Fruit fly (Drosophila melanogaster): Measurements from ENCODE around the gene emei.

emei gene

DNA sequence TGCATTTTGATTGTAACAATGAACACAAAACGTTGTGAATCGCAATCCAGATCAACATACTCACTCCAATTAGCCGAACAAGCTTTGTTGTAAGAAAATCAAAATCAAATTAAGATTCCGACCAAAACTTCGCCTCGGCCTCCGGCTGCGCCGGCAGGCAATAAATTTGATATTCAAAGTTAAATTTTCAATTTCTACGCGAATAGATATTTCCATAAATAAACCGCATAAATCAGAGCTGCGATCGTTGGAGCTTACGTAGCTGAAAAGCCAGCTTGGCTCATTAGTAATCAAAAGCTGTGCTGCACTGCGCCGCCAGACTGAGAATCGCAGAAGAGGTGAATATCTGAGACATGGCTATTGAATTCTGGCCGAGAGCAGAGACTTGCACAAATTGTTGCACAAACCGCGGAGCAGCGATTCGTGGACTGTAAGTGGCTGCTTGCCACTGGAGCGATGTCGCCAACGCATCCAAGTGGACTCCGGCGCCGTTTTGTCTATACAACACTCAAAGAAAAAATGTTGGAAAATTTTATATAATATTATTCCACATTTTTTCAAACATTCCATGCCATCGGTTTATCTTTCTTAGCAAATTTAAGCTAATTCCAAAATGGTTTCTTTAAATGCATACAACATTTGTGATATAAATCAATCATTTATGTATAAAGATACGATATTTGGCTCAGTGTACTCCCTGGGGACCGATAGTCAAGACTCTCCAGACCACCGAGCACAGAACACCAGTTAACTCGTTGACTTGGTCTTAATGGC lies 39.2 kb downstream of the emei start (continued):
- TF ChIP-seq z (GFP tag; IDR thresholded peaks at IDR 0.05) (no peak), Ravus (GFP tag; IDR thresholded peaks at IDR 0.05) (no peak), cas (GFP tag; IDR thresholded peaks at IDR 0.05) (no peak), Fer1 (GFP tag; optimal IDR thresholded peaks at IDR 0.05) (no peak), CG18011 (GFP tag; optimal IDR thresholded peaks at IDR 0.05) (no peak), amos (GFP tag; IDR thresholded peaks at IDR 0.05; ENCODE audit: partially characterized antibody) (no peak), C15 (GFP tag; IDR thresholded peaks at IDR 0.05) (no peak), Fer3 (tag; optimal IDR thresholded peaks at IDR 0.05) (peak; percentile 6), dm (GFP tag; optimal IDR thresholded peaks at IDR 0.05) (no peak), CG4730 (GFP tag; IDR thresholded peaks at IDR 0.05) (no peak), E2f2 (GFP tag; IDR thresholded peaks at IDR 0.05) (no peak), br (optimal IDR thresholded peaks at IDR 0.05) (no peak), CG10543 (GFP tag; optimal IDR thresholded peaks at IDR 0.05) (no peak), CG16813 (GFP tag; IDR thresholded peaks at IDR 0.05; ENCODE audit: partially characterized antibody) (no peak), bsh (GFP tag; optimal IDR thresholded peaks at IDR 0.05) (peak; percentile 64 to 80), fd3F (GFP tag; optimal IDR thresholded peaks at IDR 0.05) (no peak), slp2 (GFP tag; optimal IDR thresholded peaks at IDR 0.05) (no peak), NK7.1 (GFP tag; optimal IDR thresholded peaks at IDR 0.05) (no peak), Hr78 (GFP tag; optimal IDR thresholded peaks at IDR 0.05) (no peak), CG1602 (GFP tag; optimal IDR thresholded peaks at IDR 0.05) (peak; percentile 21), CG3838 (GFP tag; optimal IDR thresholded peaks at IDR 0.05) (no peak), gro (GFP tag; optimal IDR thresholded peaks at IDR 0.05) (no peak), D19A (tag; optimal IDR thresholded peaks at IDR 0.05) (peak; percentile 58), CG2199 (GFP tag; IDR thresholded peaks at IDR 0.05) (no peak), CG1792 (GFP tag; optimal IDR thresholded peaks at IDR 0.05) (no peak), Bgb (GFP tag; IDR thresholded peaks at IDR 0.05; ENCODE audit: partially characterized antibody) (no peak), CG10959 (GFP tag; IDR thresholded peaks at IDR 0.05) (no peak), CG4328 (GFP tag; optimal IDR thresholded peaks at IDR 0.05) (no peak), H15 (GFP tag; IDR thresholded peaks at IDR 0.05) (no peak), ttk (GFP tag; IDR thresholded peaks at IDR 0.05) (0 out of 2 replicates have a peak, but pooled peaks have one; percentile 31), sd (tag; optimal IDR thresholded peaks at IDR 0.05) (peak; percentile 47), twi (tag; optimal IDR thresholded peaks at IDR 0.05) (no peak), CG31365 (tag; optimal IDR thresholded peaks at IDR 0.05) (no peak), salm (tag; optimal IDR thresholded peaks at IDR 0.05) (no peak), Lhr (GFP tag; optimal IDR thresholded peaks at IDR 0.05) (no peak), CG17802 (tag; optimal IDR thresholded peaks at IDR 0.05) (peak; percentile 17), jigr1 (GFP tag; IDR thresholded peaks at IDR 0.05) (no peak), wdn (GFP tag; IDR thresholded peaks at IDR 0.05) (no peak), CG18599 (GFP tag; optimal IDR thresholded peaks at IDR 0.05) (peak; percentile 48), sisA (GFP tag; IDR thresholded peaks at IDR 0.05) (no peak; the same call in 1 of the 2 replicates), CG4282 (GFP tag; optimal IDR thresholded peaks at IDR 0.05) (no peak), cato (GFP tag; optimal IDR thresholded peaks at IDR 0.05; ENCODE audit: borderline replicate concordance) (no peak), CG6272 (GFP tag; IDR thresholded peaks at IDR 0.05) (no peak), ERR (GFP tag; optimal IDR thresholded peaks at IDR 0.05) (no peak), Doc2 (GFP tag; IDR thresholded peaks at IDR 0.05) (no peak), CG15601 (tag; optimal IDR thresholded peaks at IDR 0.05) (peak; percentile 50), emc (GFP tag; optimal IDR thresholded peaks at IDR 0.05) (no peak), CG7372 (GFP tag; IDR thresholded peaks at IDR 0.05) (no peak), bowl (GFP tag; IDR thresholded peaks at IDR 0.05) (no peak), grn (GFP tag; optimal IDR thresholded peaks at IDR 0.05) (no peak)
